Worm (Caenorhabditis elegans): Measurements from ENCODE around the gene M02D8.7.

- TF ChIP-seq ceh-22 (tag; optimal IDR thresholded peaks at IDR 0.05) (no peak), rnt-1 (tag; optimal IDR thresholded peaks at IDR 0.05) (no peak), T23F11.4 (GFP tag; optimal IDR thresholded peaks at IDR 0.05) (no peak), ceh-31 (tag; optimal IDR thresholded peaks at IDR 0.05) (no peak), unc-3 (GFP tag; conservative IDR thresholded peaks at IDR 0.05) (no peak), unc-3 (tag; optimal IDR thresholded peaks at IDR 0.05) (no peak), pag-3 (tag; optimal IDR thresholded peaks at IDR 0.05; ENCODE audit: borderline replicate concordance) (no peak), hlh-13 (GFP tag; optimal IDR thresholded peaks at IDR 0.05) (no peak), lin-11 (tag; optimal IDR thresholded peaks at IDR 0.05) (no peak), Y22D7AL.16 (tag; optimal IDR thresholded peaks at IDR 0.05) (no peak), sox-2 (GFP tag; IDR thresholded peaks at IDR 0.05) (no peak), nhr-11 (tag; optimal IDR thresholded peaks at IDR 0.05) (no peak)
Observed at ce11 chrX:8754285-8754795, 11.5 kb upstream of the M02D8.7 start.

Data from whole organism, late embryonic.